Fruit fly (Drosophila melanogaster): ENCODE results near the gene CG11892.

- TF ChIP-seq CG7045 (GFP tag; optimal IDR thresholded peaks at IDR 0.05) (no peak), CG14711 (tag; optimal IDR thresholded peaks at IDR 0.05) (no peak), Hr96 (GFP tag; optimal IDR thresholded peaks at IDR 0.05) (no peak), cnc (optimal IDR thresholded peaks at IDR 0.05) (no peak)
Measured at dm6 chr3R:25309175-25309574, 27.8 kb downstream of the CG11892 start.

Measured in whole organism, adult.